Fruit fly (Drosophila melanogaster) S2 (cell line): Measurements from ENCODE around the gene CG31793.

Experiments used
- CG8478 ChIP-seq: fragments of >200 bp; optimal IDR thresholded peaks from 2 replicates; lab custom pipeline; 2018
- CTCF ChIP-seq, 2 experiments: fragments of >200 bp; optimal IDR thresholded peaks; 2 replicates each; lab custom pipeline; 2018

DNA sequence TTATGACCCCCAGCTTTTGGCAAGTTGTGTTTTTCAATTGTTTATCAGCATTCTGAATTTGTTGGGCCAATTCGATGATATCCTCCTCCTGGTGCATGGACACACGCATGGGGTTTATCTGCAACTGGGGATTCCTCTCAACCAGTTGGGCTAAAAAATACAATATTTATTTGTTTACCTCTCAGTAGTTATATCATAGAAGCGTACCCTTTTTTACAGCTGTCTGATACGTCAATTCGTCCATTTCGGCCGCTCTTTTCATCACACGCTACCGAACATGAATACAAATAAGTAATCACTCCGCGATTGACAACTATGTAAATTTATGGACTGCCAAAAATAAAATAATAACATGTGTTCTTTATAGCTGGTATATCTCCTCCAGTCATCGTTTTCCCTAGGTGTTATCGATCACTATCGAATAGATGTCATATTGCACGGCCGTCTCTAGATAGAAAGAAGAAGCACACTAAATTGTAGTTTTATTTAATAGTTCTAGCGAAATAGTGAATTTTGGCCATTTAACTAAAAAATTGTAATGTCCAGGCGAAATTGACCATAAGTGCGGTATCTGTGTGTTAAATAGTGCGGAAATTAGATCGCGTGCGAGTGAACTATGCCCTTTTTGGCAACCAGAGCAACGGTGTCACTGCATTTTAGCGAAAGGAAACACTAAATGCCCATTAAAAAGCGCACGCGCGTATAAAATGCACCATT lies 31.2 kb downstream of the CG31793 start, which contains the start of the genes mib2 and CG31800:
- TF ChIP-seq CG8478 (lab: Kevin White, UChicago) (no peak), CTCF (optimal IDR thresholded peaks at IDR 0.05; lab: Kevin White, UChicago) (no peak)
